Fruit fly (Drosophila melanogaster): ENCODE measurements around the gene Hsp27.

Gene Hsp27

DNA sequence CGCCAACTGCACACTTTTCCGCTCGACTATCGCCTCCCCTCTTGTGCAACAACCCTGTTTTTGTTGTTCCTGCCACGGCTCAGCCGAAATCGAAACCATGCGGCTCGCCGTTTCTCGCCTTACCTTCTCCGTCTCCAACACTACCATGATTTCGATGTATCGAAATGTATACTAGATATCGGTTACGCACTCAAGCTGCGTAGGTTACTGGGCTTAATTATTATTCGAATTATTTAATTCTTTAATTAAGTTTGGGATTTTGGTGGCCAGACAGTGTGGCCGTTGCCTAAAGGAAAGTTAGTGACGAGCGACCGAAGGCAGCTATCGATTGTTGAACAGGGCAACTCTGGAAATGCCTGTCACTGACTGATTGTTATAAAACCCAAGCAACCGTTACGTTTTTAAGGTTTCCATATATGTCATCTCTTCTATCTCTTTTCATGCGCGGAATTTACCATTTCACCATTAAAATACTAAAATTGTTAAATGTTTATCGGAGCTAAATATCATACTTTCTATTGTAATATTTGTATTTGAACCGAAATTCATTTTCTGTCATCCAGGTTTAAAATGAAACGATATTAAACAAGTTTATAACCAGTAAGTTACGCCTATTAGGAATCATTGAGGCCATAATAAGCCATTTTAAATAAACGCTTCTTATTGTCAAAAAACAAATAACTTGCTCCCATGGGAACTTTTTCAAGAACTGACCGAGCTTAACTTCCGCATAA is 18.5 kb downstream of the Hsp27 start, which contains the start of gene eIF4E1 (continued):
- peak; percentile 54; the same call in 1 of the 2 replicates for TF ChIP-seq NFAT (GFP tag; IDR thresholded peaks at IDR 0.05)
- no peak for TF ChIP-seq Ptx1 (GFP tag; IDR thresholded peaks at IDR 0.05)
- peak; percentile 75 for TF ChIP-seq CG10462 (GFP tag; optimal IDR thresholded peaks at IDR 0.05)
- TF ChIP-seq hbn (GFP tag; IDR thresholded peaks at IDR 0.05; ENCODE audit: partially characterized antibody): peak; percentile 57
- peak; percentile 91 for TF ChIP-seq CG9797 (GFP tag; optimal IDR thresholded peaks at IDR 0.05)
- TF ChIP-seq bsh (GFP tag; optimal IDR thresholded peaks at IDR 0.05): no peak
- TF ChIP-seq tll (GFP tag; optimal IDR thresholded peaks at IDR 0.05): peak; percentile 20 to 54
- TF ChIP-seq Six4 (GFP tag; optimal IDR thresholded peaks at IDR 0.05): no peak
- TF ChIP-seq CG13123 (GFP tag; optimal IDR thresholded peaks at IDR 0.05): no peak
- TF ChIP-seq CG18262 (tag; optimal IDR thresholded peaks at IDR 0.05): peak; percentile 0
- peak; percentile 23 for TF ChIP-seq kay (GFP tag; optimal IDR thresholded peaks at IDR 0.05)
- TF ChIP-seq knrl (GFP tag; IDR thresholded peaks at IDR 0.05; ENCODE audit: partially characterized antibody): peak; percentile 86
- TF ChIP-seq Ets97D (GFP tag; optimal IDR thresholded peaks at IDR 0.05): peak; percentile 96
- peak; percentile 40 for TF ChIP-seq ftz-f1 (GFP tag; optimal IDR thresholded peaks at IDR 0.05)
- TF ChIP-seq chinmo (GFP tag; IDR thresholded peaks at IDR 0.05; ENCODE audit: partially characterized antibody): 0 out of 4 replicates have a peak, but pooled peaks have one; percentile 19
- TF ChIP-seq CG4617 (GFP tag; optimal IDR thresholded peaks at IDR 0.05; ENCODE audit: borderline replicate concordance): peak; percentile 88
- peak; percentile 31; the same call in 1 of the 2 replicates for TF ChIP-seq CG9932 (GFP tag; IDR thresholded peaks at IDR 0.05)
- no peak for TF ChIP-seq chm (GFP tag; IDR thresholded peaks at IDR 0.05)
- TF ChIP-seq sug (tag; optimal IDR thresholded peaks at IDR 0.05): peak; percentile 14
- no peak for TF ChIP-seq Fer1 (GFP tag; optimal IDR thresholded peaks at IDR 0.05)
- TF ChIP-seq HLH54F (GFP tag; optimal IDR thresholded peaks at IDR 0.05): peak; percentile 29
- TF ChIP-seq crp (GFP tag; optimal IDR thresholded peaks at IDR 0.05): peak in 1 of 2 experiments; percentile 5
- peak; percentile 58 for TF ChIP-seq CG34224 (GFP tag; IDR thresholded peaks at IDR 0.05; ENCODE audit: partially characterized antibody)
- TF ChIP-seq Dbx (GFP tag; IDR thresholded peaks at IDR 0.05): 0 out of 3 replicates have a peak, but pooled peaks have one; percentile 21
- TF ChIP-seq CG11504 (tag; optimal IDR thresholded peaks at IDR 0.05): no peak
- no peak for TF ChIP-seq Poxn (GFP tag; IDR thresholded peaks at IDR 0.05)
- peak; percentile 71 for TF ChIP-seq CG14710 (tag; optimal IDR thresholded peaks at IDR 0.05)
- TF ChIP-seq CG6683 (GFP tag; optimal IDR thresholded peaks at IDR 0.05): no peak
- peak; percentile 50 for TF ChIP-seq E2f2 (GFP tag; IDR thresholded peaks at IDR 0.05)
- TF ChIP-seq inv (GFP tag; IDR thresholded peaks at IDR 0.05; ENCODE audit: partially characterized antibody): peak; percentile 81
- TF ChIP-seq Max (GFP tag; optimal IDR thresholded peaks at IDR 0.05): peak; percentile 60
- peak; percentile 47 for TF ChIP-seq Nf-YC (tag; optimal IDR thresholded peaks at IDR 0.05)
- no peak for TF ChIP-seq CG17328 (GFP tag; IDR thresholded peaks at IDR 0.05)
- peak; percentile 93 for TF ChIP-seq stwl (tag; optimal IDR thresholded peaks at IDR 0.05)
- TF ChIP-seq HLH4C (GFP tag; IDR thresholded peaks at IDR 0.05; ENCODE audit: partially characterized antibody): peak; percentile 57; the same call in 2 of the 3 replicates
- no peak for TF ChIP-seq kni (GFP tag; optimal IDR thresholded peaks at IDR 0.05)
- peak; percentile 38 for TF ChIP-seq ssp (GFP tag; IDR thresholded peaks at IDR 0.05)
- TF ChIP-seq Dref (GFP tag; IDR thresholded peaks at IDR 0.05): peak; percentile 92
- TF ChIP-seq MBD-R2 (GFP tag; IDR thresholded peaks at IDR 0.05): peak; percentile 78
- peak; percentile 57; the same call in 2 of the 3 replicates for TF ChIP-seq zen2 (GFP tag; IDR thresholded peaks at IDR 0.05; ENCODE audit: partially characterized antibody)
- TF ChIP-seq CG34376 (GFP tag; optimal IDR thresholded peaks at IDR 0.05): no peak
- peak; percentile 7 for TF ChIP-seq NC2β (GFP tag; optimal IDR thresholded peaks at IDR 0.05)
- TF ChIP-seq ken (GFP tag; IDR thresholded peaks at IDR 0.05): peak; percentile 27; the same call in 2 of the 3 replicates
- peak; percentile 73 for TF ChIP-seq CG17829 (tag; optimal IDR thresholded peaks at IDR 0.05)
- TF ChIP-seq CG18476 (GFP tag; optimal IDR thresholded peaks at IDR 0.05): no peak
- no peak for TF ChIP-seq CG12236 (GFP tag; optimal IDR thresholded peaks at IDR 0.05)
- peak in 1 of 2 experiments; percentile 62 for TF ChIP-seq dpn (GFP tag; optimal IDR thresholded peaks at IDR 0.05)
- no peak for TF ChIP-seq CG31224 (GFP tag; IDR thresholded peaks at IDR 0.05)
